Worm (Caenorhabditis elegans): Measurements from ENCODE around the gene T07C12.10.

- no peak for TF ChIP-seq W03F9.2 (tag; optimal IDR thresholded peaks at IDR 0.05)
- TF ChIP-seq him-1 (tag; optimal IDR thresholded peaks at IDR 0.05), result no peak
Measured at ce11 chrV:9985227-9985864, 25.1 kb upstream of the T07C12.10 start.
